Fruit fly (Drosophila melanogaster) whole organism, prepupa: ENCODE measurements around the gene Rab26.

ENCODE experiments used
- CG11762 ChIP-seq: fragments of 200-800 bp; sonication (Bioruptor generic); optimal IDR thresholded peaks from 3 replicates; lab custom pipeline; 2016; ENCODE audit warnings: missing biosample characterization, missing genetic modification characterization; ENCODE audit not compliant: insufficient read depth
- CG16779 ChIP-seq: fragments of 200-800 bp; sonication (Bioruptor generic); optimal IDR thresholded peaks from 3 replicates; lab custom pipeline; 2017; ENCODE audit warnings: missing biosample characterization, mild to moderate bottlenecking, missing genetic modification characterization
- CG32006 ChIP-seq: fragments of 200-800 bp; sonication (Bioruptor generic); optimal IDR thresholded peaks from 3 replicates; lab custom pipeline; 2017; ENCODE audit warnings: missing biosample characterization, mild to moderate bottlenecking, missing genetic modification characterization
- CG4318 ChIP-seq: fragments of 200-800 bp; sonication (Bioruptor generic); optimal IDR thresholded peaks from 3 replicates; lab custom pipeline; 2017; ENCODE audit warnings: missing biosample characterization, mild to moderate bottlenecking, missing genetic modification characterization
- CG6276 ChIP-seq: fragments of 200-800 bp; sonication (Bioruptor generic); optimal IDR thresholded peaks from 2 replicates; lab custom pipeline; 2017; ENCODE audit warnings: missing biosample characterization, mild to moderate bottlenecking, missing genetic modification characterization
- CG8119 ChIP-seq: fragments of 200-800 bp; sonication (Bioruptor generic); IDR thresholded peaks from 3 replicates; pipeline ENCODE4 v1.3.6; 2022; ENCODE audit warnings: missing biosample characterization, missing genetic modification characterization
- Ets96B ChIP-seq: fragments of 200-800 bp; optimal IDR thresholded peaks from 2 replicates; lab custom pipeline; 2019; ENCODE audit warnings: missing biosample characterization, mild to moderate bottlenecking, missing genetic modification characterization, moderate library complexity
- Gug ChIP-seq: fragments of 200-800 bp; sonication (Bioruptor generic); IDR thresholded peaks from 2 replicates; pipeline ENCODE4 v1.3.6; 2022; ENCODE audit warnings: missing biosample characterization, missing genetic modification characterization
- Hr38 ChIP-seq: sonication (Bioruptor generic); optimal IDR thresholded peaks from 2 replicates; lab custom pipeline; 2016; ENCODE audit warnings: missing biosample characterization, missing genetic modification characterization
- Lpt ChIP-seq: fragments of 200-800 bp; sonication (Bioruptor generic); optimal IDR thresholded peaks from 3 replicates; lab custom pipeline; 2016; ENCODE audit warnings: missing biosample characterization, missing genetic modification characterization
- Smox ChIP-seq: fragments of 200-800 bp; sonication (Bioruptor generic); optimal IDR thresholded peaks from 3 replicates; lab custom pipeline; 2016; ENCODE audit warnings: missing biosample characterization, missing genetic modification characterization
- Sox14 ChIP-seq: fragments of 200-800 bp; sonication (Bioruptor generic); optimal IDR thresholded peaks from 3 replicates; lab custom pipeline; 2016; ENCODE audit warnings: missing biosample characterization, missing genetic modification characterization
- acj6 ChIP-seq: fragments of 200-800 bp; sonication (Bioruptor generic); optimal IDR thresholded peaks from 3 replicates; lab custom pipeline; 2016; ENCODE audit warnings: missing biosample characterization, missing genetic modification characterization
- pdm3 ChIP-seq: fragments of 200-800 bp; sonication (Bioruptor generic); optimal IDR thresholded peaks from 3 replicates; lab custom pipeline; 2016; ENCODE audit warnings: missing biosample characterization, missing genetic modification characterization

- TF ChIP-seq Gug (GFP tag; lab: Robert Waterston, UW) (no peak), acj6 (GFP tag; lab: Kevin White, UChicago) (no peak), CG8119 (no peak), Lpt (GFP tag; lab: Kevin White, UChicago) (no peak), CG11762 (GFP tag; lab: Kevin White, UChicago) (no peak), Smox (GFP tag; lab: Kevin White, UChicago) (no peak), CG16779 (tag; lab: Kevin White, UChicago) (no peak), CG4318 (no peak), CG32006 (GFP tag; lab: Kevin White, UChicago) (no peak), Hr38 (GFP tag; lab: Kevin White, UChicago) (no peak), CG6276 (GFP tag; lab: Kevin White, UChicago) (no peak), Ets96B (no peak), pdm3 (GFP tag; lab: Kevin White, UChicago) (no peak), Sox14 (GFP tag; lab: Kevin White, UChicago) (no peak)
Measured at dm6 chr3L:21280996-21281691, 37.4 kb upstream of the Rab26 start, which contains the start of gene ppl.
